Worm (Caenorhabditis elegans) whole organism, L4 larva: ENCODE data around the gene sri-38.
A peak's percentile ranks its signal among the peaks of the same experiment; 100 is the strongest.

ENCODE experiments used
- D1046.2 ChIP-seq: fragments of 200-800 bp; sonication (Bioruptor generic); IDR thresholded peaks from 2 replicates; pipeline ENCODE4 v1.3.6; 2022; ENCODE audit warnings: missing genetic modification characterization, missing compliant biosample characterization
- Y105C5A.15 ChIP-seq: fragments of 200-800 bp; sonication (Bioruptor generic); IDR thresholded peaks from 2 replicates; pipeline ENCODE4 v1.3.6; 2022; ENCODE audit warnings: missing genetic modification characterization, missing compliant biosample characterization
- Y48G9A.11 ChIP-seq: fragments of 200-800 bp; sonication (Bioruptor generic); IDR thresholded peaks from 2 replicates; pipeline ENCODE4 v1.3.6; 2022; ENCODE audit warnings: missing genetic modification reagents, missing genetic modification characterization, missing compliant biosample characterization
- Y5F2A.4 ChIP-seq: fragments of 200-800 bp; sonication (Bioruptor generic); optimal IDR thresholded peaks from 2 replicates; lab custom pipeline; 2018; ENCODE audit warnings: mild to moderate bottlenecking, missing genetic modification characterization, missing compliant biosample characterization
- ZK337.2 ChIP-seq: fragments of 200-800 bp; sonication (Bioruptor generic); IDR thresholded peaks from 2 replicates; pipeline ENCODE4 v1.3.6; 2022; ENCODE audit warnings: missing genetic modification reagents, missing genetic modification characterization, missing compliant biosample characterization
- aly-2 ChIP-seq: sonication (generic microtip); optimal IDR thresholded peaks from 2 replicates; lab custom pipeline; 2018; ENCODE audit warnings: missing biosample characterization, missing genetic modification characterization
- arid-1 ChIP-seq: fragments of 200-800 bp; sonication (Bioruptor generic); conservative IDR thresholded peaks from 2 replicates; pipeline ENCODE4 v1.3.6; 2022; ENCODE audit warnings: missing genetic modification reagents, missing genetic modification characterization, missing compliant biosample characterization
- attf-4 ChIP-seq: sonication (generic microtip); optimal IDR thresholded peaks from 3 replicates; lab custom pipeline; 2017; ENCODE audit warnings: missing biosample characterization, missing genetic modification characterization
- ceh-28 ChIP-seq: fragments of 150-350 bp; optimal IDR thresholded peaks from 2 replicates; lab custom pipeline; 2014; ENCODE audit warnings: missing biosample characterization, missing genetic modification reagents, missing genetic modification characterization
- ceh-32 ChIP-seq: sonication (generic microtip); optimal IDR thresholded peaks from 2 replicates; lab custom pipeline; 2016; ENCODE audit warnings: mild to moderate bottlenecking, missing genetic modification characterization, missing compliant biosample characterization; ENCODE audit not compliant: poor library complexity
- ceh-44 ChIP-seq: fragments of 200-800 bp; sonication (Bioruptor generic); IDR thresholded peaks from 2 replicates; pipeline ENCODE4 v1.3.6; 2022; ENCODE audit warnings: missing genetic modification reagents, missing genetic modification characterization, missing compliant biosample characterization
- ceh-82 ChIP-seq: sonication (generic microtip); optimal IDR thresholded peaks from 2 replicates; lab custom pipeline; 2017; ENCODE audit warnings: missing biosample characterization, missing genetic modification characterization
- cey-2 ChIP-seq: sonication (generic microtip); optimal IDR thresholded peaks from 3 replicates; lab custom pipeline; 2017; ENCODE audit warnings: missing genetic modification characterization, mild to moderate bottlenecking, missing compliant biosample characterization, antibody characterized with exemption, borderline replicate concordance; ENCODE audit not compliant: insufficient read depth
- daf-19 ChIP-seq: fragments of 200-800 bp; sonication (Bioruptor generic); conservative IDR thresholded peaks from 2 replicates; pipeline ENCODE4 v1.3.6; 2022; ENCODE audit warnings: missing genetic modification characterization, missing compliant biosample characterization
- daf-8 ChIP-seq: fragments of 200-800 bp; sonication (Bioruptor generic); IDR thresholded peaks from 2 replicates; pipeline ENCODE4 v1.3.6; 2022; ENCODE audit warnings: missing genetic modification characterization, missing compliant biosample characterization
- dmd-8 ChIP-seq: fragments of 200-800 bp; sonication (Bioruptor generic); IDR thresholded peaks from 2 replicates; pipeline ENCODE4 v1.3.6; 2022; ENCODE audit warnings: missing genetic modification characterization, missing compliant biosample characterization
- egl-27 ChIP-seq: sonication (generic microtip); optimal IDR thresholded peaks from 3 replicates; lab custom pipeline; 2017; ENCODE audit warnings: missing biosample characterization, missing genetic modification reagents, missing genetic modification characterization
- jun-1 ChIP-seq: fragments of 150-350 bp; optimal IDR thresholded peaks from 2 replicates; lab custom pipeline; 2014; ENCODE audit warnings: missing biosample characterization, missing genetic modification reagents, missing genetic modification characterization
- lim-7 ChIP-seq: fragments of 200-800 bp; sonication (Bioruptor generic); IDR thresholded peaks from 2 replicates; pipeline ENCODE4 v1.3.6; 2022; ENCODE audit warnings: missing genetic modification characterization, missing compliant biosample characterization
- lir-3 ChIP-seq: sonication (generic microtip); optimal IDR thresholded peaks from 2 replicates; lab custom pipeline; 2016; ENCODE audit warnings: mild to moderate bottlenecking, missing genetic modification characterization, missing compliant biosample characterization
- madf-5 ChIP-seq, 2 experiments: fragments of 200-800 bp; sonication (Bioruptor generic); IDR thresholded peaks; 2 replicates each; pipeline ENCODE4 v1.3.6; 2022; ENCODE audit warnings: missing compliant biosample characterization in 2 of 2, missing genetic modification characterization in 2 of 2
- mdl-1 ChIP-seq, 2 experiments: fragments of 150-350 bp in 1 of 2; sonication (generic microtip) in 1 of 2; optimal IDR thresholded peaks; 2 replicates each; lab custom pipeline; 2014 to 2017; ENCODE audit warnings: missing biosample characterization in 2 of 2, missing genetic modification characterization in 2 of 2
- mdt-29 ChIP-seq: fragments of 200-800 bp; sonication (Bioruptor generic); IDR thresholded peaks from 2 replicates; pipeline ENCODE4 v1.3.6; 2022; ENCODE audit warnings: missing genetic modification reagents, missing genetic modification characterization, missing compliant biosample characterization
- mep-1 ChIP-seq: fragments of 150-350 bp; sonication (generic microtip); optimal IDR thresholded peaks from 3 replicates; lab custom pipeline; 2014; ENCODE audit warnings: missing biosample characterization, missing genetic modification characterization
- mxl-2 ChIP-seq: fragments of 200-800 bp; sonication (Bioruptor generic); conservative IDR thresholded peaks from 2 replicates; pipeline ENCODE4 v1.3.6; 2022; ENCODE audit warnings: missing genetic modification reagents, missing genetic modification characterization, missing compliant biosample characterization
- mxl-3 ChIP-seq: fragments of 200-800 bp; sonication (Bioruptor generic); optimal IDR thresholded peaks from 2 replicates; lab custom pipeline; 2018; ENCODE audit warnings: mild to moderate bottlenecking, missing genetic modification characterization, missing compliant biosample characterization
- nhr-102 ChIP-seq: sonication (generic microtip); optimal IDR thresholded peaks from 2 replicates; lab custom pipeline; 2016; ENCODE audit warnings: mild to moderate bottlenecking, missing genetic modification characterization, moderate library complexity, missing compliant biosample characterization
- nhr-11 ChIP-seq: fragments of 150-350 bp; optimal IDR thresholded peaks from 2 replicates; lab custom pipeline; 2014; ENCODE audit warnings: missing biosample characterization, missing genetic modification characterization
- nhr-111 ChIP-seq: fragments of 200-800 bp; sonication (Bioruptor generic); optimal IDR thresholded peaks from 2 replicates; lab custom pipeline; 2018; ENCODE audit warnings: mild to moderate bottlenecking, missing genetic modification characterization, missing compliant biosample characterization
- nhr-237 ChIP-seq: sonication (generic microtip); optimal IDR thresholded peaks from 2 replicates; lab custom pipeline; 2017; ENCODE audit warnings: missing biosample characterization, missing genetic modification characterization
- nhr-25 ChIP-seq: sonication (generic microtip); optimal IDR thresholded peaks from 2 replicates; lab custom pipeline; 2017; ENCODE audit warnings: missing genetic modification characterization, mild to moderate bottlenecking, missing compliant biosample characterization, antibody characterized with exemption, moderate library complexity, borderline replicate concordance; ENCODE audit not compliant: insufficient read depth
- nhr-28 ChIP-seq: fragments of 150-350 bp; optimal IDR thresholded peaks from 2 replicates; lab custom pipeline; 2014; ENCODE audit warnings: missing biosample characterization, missing genetic modification characterization
- nhr-41 ChIP-seq: fragments of 200-800 bp; sonication (Bioruptor generic); IDR thresholded peaks from 2 replicates; pipeline ENCODE4 v1.3.6; 2022; ENCODE audit warnings: missing genetic modification reagents, missing genetic modification characterization, missing compliant biosample characterization
- nhr-42 ChIP-seq: fragments of 200-800 bp; sonication (Bioruptor generic); IDR thresholded peaks from 2 replicates; pipeline ENCODE4 v1.3.6; 2022; ENCODE audit warnings: missing genetic modification characterization, missing compliant biosample characterization
- nhr-6 ChIP-seq: fragments of 150-350 bp; optimal IDR thresholded peaks from 2 replicates; lab custom pipeline; 2014; ENCODE audit warnings: missing biosample characterization, missing genetic modification characterization
- nhr-77 ChIP-seq: fragments of 150-350 bp; optimal IDR thresholded peaks from 2 replicates; lab custom pipeline; 2014; ENCODE audit warnings: missing biosample characterization, missing genetic modification characterization
- pqm-1 ChIP-seq: sonication (generic microtip); optimal IDR thresholded peaks from 2 replicates; lab custom pipeline; 2017; ENCODE audit warnings: missing biosample characterization, missing genetic modification characterization
- rbr-2 ChIP-seq: sonication (generic microtip); optimal IDR thresholded peaks from 2 replicates; lab custom pipeline; 2016; ENCODE audit warnings: missing genotype, missing genetic modification characterization, missing compliant biosample characterization
- sdz-12 ChIP-seq: fragments of 200-800 bp; sonication (Bioruptor generic); optimal IDR thresholded peaks from 2 replicates; lab custom pipeline; 2018; ENCODE audit warnings: mild to moderate bottlenecking, missing genetic modification characterization, missing compliant biosample characterization
- set-16 ChIP-seq: fragments of 200-800 bp; sonication (Bioruptor generic); IDR thresholded peaks from 2 replicates; pipeline ENCODE4 v1.3.6; 2022; ENCODE audit warnings: missing genetic modification reagents, missing genetic modification characterization, missing compliant biosample characterization
- snpc-4 ChIP-seq: fragments of 150-350 bp; optimal IDR thresholded peaks from 2 replicates; lab custom pipeline; 2014; ENCODE audit warnings: missing biosample characterization, missing genetic modification characterization
- tag-97 ChIP-seq: fragments of 200-800 bp; sonication (Bioruptor generic); IDR thresholded peaks from 2 replicates; pipeline ENCODE4 v1.3.6; 2022; ENCODE audit warnings: missing genetic modification characterization, missing compliant biosample characterization
- tra-1 ChIP-seq: fragments of 200-800 bp; sonication (Bioruptor generic); IDR thresholded peaks from 2 replicates; pipeline ENCODE4 v1.3.6; 2022; ENCODE audit warnings: missing genetic modification reagents, missing genetic modification characterization, missing compliant biosample characterization
- unc-130 ChIP-seq: sonication (generic microtip); optimal IDR thresholded peaks from 2 replicates; lab custom pipeline; 2016; ENCODE audit warnings: missing genetic modification reagents, missing genetic modification characterization, missing compliant biosample characterization
- unc-62 ChIP-seq, 3 experiments: fragments of 150-350 bp in 1 of 3; sonication (generic microtip); optimal IDR thresholded peaks in 2 of 3; peaks in 1 of 3; 1 replicate in 1 of 3; 2 replicates in 2 of 3; lab custom pipeline; 2014 to 2017; ENCODE audit warnings: missing biosample characterization in 3 of 3, missing genetic modification characterization in 3 of 3, missing genetic modification reagents in 3 of 3, missing genotype in 1 of 3
- zag-1 ChIP-seq: fragments of 150-350 bp; optimal IDR thresholded peaks from 2 replicates; lab custom pipeline; 2014; ENCODE audit warnings: missing biosample characterization, missing genetic modification characterization
- zfp-2 ChIP-seq: sonication (generic microtip); optimal IDR thresholded peaks from 2 replicates; lab custom pipeline; 2016; ENCODE audit warnings: mild to moderate bottlenecking, missing genetic modification characterization, missing compliant biosample characterization
- zfp-3 ChIP-seq: fragments of 200-800 bp; sonication (Bioruptor generic); conservative IDR thresholded peaks from 2 replicates; pipeline ENCODE4 v1.3.6; 2022; ENCODE audit warnings: missing genetic modification reagents, missing genetic modification characterization, missing compliant biosample characterization
- zip-11 ChIP-seq: fragments of 200-800 bp; sonication (Bioruptor generic); IDR thresholded peaks from 2 replicates; pipeline ENCODE4 v1.3.6; 2022; ENCODE audit warnings: missing genetic modification characterization, missing compliant biosample characterization
- zip-2 ChIP-seq: fragments of 150-350 bp; optimal IDR thresholded peaks from 2 replicates; lab custom pipeline; 2014; ENCODE audit warnings: missing biosample characterization, missing genetic modification characterization
- ztf-11 ChIP-seq: fragments of 150-350 bp; optimal IDR thresholded peaks from 2 replicates; lab custom pipeline; 2014; ENCODE audit warnings: missing biosample characterization, missing genetic modification characterization
- ztf-7 ChIP-seq: fragments of 150-350 bp; optimal IDR thresholded peaks from 2 replicates; lab custom pipeline; 2014; ENCODE audit warnings: missing biosample characterization, missing genetic modification characterization

The sri-38 gene

ce11 chrII:2564899-2565298, 45.8 kb upstream of the sri-38 start, which contains the start of gene usp-39 (continued):
- TF ChIP-seq zfp-2 (tag; lab: Kevin White, UChicago) = no peak
- 0 out of 2 replicates have a peak, but pooled peaks have one; percentile 44 for TF ChIP-seq nhr-42
- TF ChIP-seq ceh-82 = no peak
- TF ChIP-seq unc-130 (GFP tag; lab: Kevin White, UChicago) = peak; percentile 48
- TF ChIP-seq cey-2 (tag; lab: Kevin White, UChicago) = no peak
- peak; percentile 93 for TF ChIP-seq mep-1 (tag; lab: Kevin White, UChicago)
- peak in 1 of 2 experiments; percentile 3 for TF ChIP-seq mdl-1 (tag; optimal IDR thresholded peaks at IDR 0.05; lab: Kevin White, UChicago)
- TF ChIP-seq tag-97 (GFP tag; lab: Robert Waterston, UW) = no peak
- TF ChIP-seq zag-1 (tag; lab: Kevin White, UChicago) = no peak
- TF ChIP-seq arid-1 (GFP tag; lab: Robert Waterston, UW) = 0 out of 2 replicates have a peak, but pooled peaks have one; percentile 19
- no peak for TF ChIP-seq nhr-102
- no peak for TF ChIP-seq jun-1 (tag; lab: Kevin White, UChicago)
- TF ChIP-seq pqm-1 (tag; lab: Kevin White, UChicago) = no peak
- no peak for TF ChIP-seq D1046.2 (GFP tag; lab: Robert Waterston, UW)
- TF ChIP-seq mdt-29 = no peak
- TF ChIP-seq ztf-7 = no peak
- TF ChIP-seq lir-3 (tag; lab: Kevin White, UChicago) = no peak
- TF ChIP-seq mxl-3 = no peak
- no peak for TF ChIP-seq nhr-41
- no peak for TF ChIP-seq attf-4 (tag; lab: Kevin White, UChicago)
- 0 out of 2 replicates have a peak, but pooled peaks have one; percentile 9 for TF ChIP-seq ceh-44
- TF ChIP-seq tra-1 (GFP tag; lab: Robert Waterston, UW) = no peak
- TF ChIP-seq Y48G9A.11 (GFP tag; lab: Robert Waterston, UW) = no peak
- TF ChIP-seq nhr-77 = peak; percentile 85
- TF ChIP-seq ztf-11 (tag; lab: Kevin White, UChicago) = no peak
- TF ChIP-seq nhr-6 = no peak
- TF ChIP-seq ZK337.2 (GFP tag; lab: Robert Waterston, UW) = peak; percentile 56; the same call in 1 of the 2 replicates
- no peak for TF ChIP-seq Y5F2A.4 (GFP tag; lab: Kevin White, UChicago)
- no peak for TF ChIP-seq lim-7 (GFP tag; lab: Robert Waterston, UW)
- no peak for TF ChIP-seq daf-8 (GFP tag; lab: Robert Waterston, UW)
- TF ChIP-seq aly-2 = no peak
- TF ChIP-seq set-16 (GFP tag; lab: Robert Waterston, UW) = no peak
- TF ChIP-seq zip-11 = no peak
- no peak for TF ChIP-seq snpc-4 (tag; lab: Kevin White, UChicago)
- TF ChIP-seq nhr-28 (tag; lab: Kevin White, UChicago) = peak; percentile 5
- no peak for TF ChIP-seq unc-62 (GFP tag; optimal IDR thresholded peaks at IDR 0.05 in 1 of 2; lab: Kevin White, UChicago)
- TF ChIP-seq unc-62 (tag; optimal IDR thresholded peaks at IDR 0.05; lab: Kevin White, UChicago) = no peak
- TF ChIP-seq nhr-25 (tag; lab: Kevin White, UChicago) = no peak
- TF ChIP-seq ceh-32 = no peak
- TF ChIP-seq sdz-12 = no peak
- no peak for TF ChIP-seq rbr-2 (tag; lab: Kevin White, UChicago)
- TF ChIP-seq daf-19 = no peak
- no peak for TF ChIP-seq dmd-8 (GFP tag; lab: Robert Waterston, UW)
- TF ChIP-seq egl-27 (tag; lab: Kevin White, UChicago) = no peak
- TF ChIP-seq Y105C5A.15 (GFP tag; lab: Robert Waterston, UW) = no peak
- 0 out of 2 replicates have a peak, but pooled peaks have one; percentile 44 for TF ChIP-seq zfp-3
- TF ChIP-seq mxl-2 (GFP tag; lab: Robert Waterston, UW) = no peak
- TF ChIP-seq ceh-28 = no peak
- TF ChIP-seq madf-5 (GFP tag; IDR thresholded peaks at IDR 0.05; lab: Robert Waterston, UW) = no peak
- peak; percentile 18 for TF ChIP-seq zip-2 (tag; lab: Kevin White, UChicago)
- TF ChIP-seq nhr-111 (GFP tag; lab: Kevin White, UChicago) = no peak
- TF ChIP-seq nhr-237 (tag; lab: Kevin White, UChicago) = no peak
- no peak for TF ChIP-seq nhr-11 (tag; lab: Kevin White, UChicago)
